Worm (Caenorhabditis elegans): ENCODE results near the gene srd-11.

DNA sequence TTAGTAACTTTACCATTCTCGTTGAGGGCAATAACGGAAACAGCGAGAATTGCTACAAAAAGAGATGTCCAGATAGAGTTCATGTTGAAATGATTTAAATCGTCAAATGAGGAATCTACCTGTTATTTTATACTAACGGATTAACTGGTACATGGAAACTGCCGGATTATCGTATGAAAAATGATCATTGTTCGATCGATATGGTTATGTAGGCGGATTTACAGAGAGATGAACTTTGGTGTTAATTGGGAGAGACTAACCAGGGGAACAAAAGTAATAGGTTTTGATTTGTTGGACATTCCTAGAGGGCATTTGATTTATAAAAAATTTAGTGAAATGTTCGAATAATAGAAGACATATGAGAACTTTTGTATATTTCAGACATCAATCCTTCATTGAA is 7.9 kb downstream of the srd-11 start, which contains the start of gene spig-9:
- no peak for TF ChIP-seq ama-1 (optimal IDR thresholded peaks at IDR 0.05)
- no peak for TF ChIP-seq scrt-1 (GFP tag; IDR thresholded peaks at IDR 0.05)
- TF ChIP-seq F13C5.2 (tag; optimal IDR thresholded peaks at IDR 0.05) = no peak
- TF ChIP-seq ets-7 (tag; optimal IDR thresholded peaks at IDR 0.05) = no peak
- no peak for TF ChIP-seq ceh-36 (tag; optimal IDR thresholded peaks at IDR 0.05)
- no peak for TF ChIP-seq tbx-11 (GFP tag; IDR thresholded peaks at IDR 0.05)
- TF ChIP-seq sea-1 (GFP tag; conservative IDR thresholded peaks at IDR 0.05) = no peak
- TF ChIP-seq hnd-1 (tag; optimal IDR thresholded peaks at IDR 0.05) = no peak
- TF ChIP-seq hmbx-1 (tag; optimal IDR thresholded peaks at IDR 0.05) = no peak
- TF ChIP-seq tra-4 (tag; optimal IDR thresholded peaks at IDR 0.05) = no peak
- no peak for TF ChIP-seq flt-1 (GFP tag; IDR thresholded peaks at IDR 0.05)
- no peak for TF ChIP-seq aly-1 (tag; optimal IDR thresholded peaks at IDR 0.05)
- TF ChIP-seq hmg-4 (GFP tag; optimal IDR thresholded peaks at IDR 0.05) = no peak
- no peak for TF ChIP-seq B0310.2 (tag; optimal IDR thresholded peaks at IDR 0.05)

Measured in whole organism, early embryonic.